Fruit fly (Drosophila melanogaster) whole organism, prepupa: ENCODE results near the gene Taf4.

Source experiments
- Blimp-1 ChIP-seq: fragments of 200-800 bp; sonication (Bioruptor generic); optimal IDR thresholded peaks from 3 replicates; lab custom pipeline; 2017; ENCODE audit warnings: missing biosample characterization, missing genetic modification characterization, mild to moderate bottlenecking, moderate library complexity, missing genetic modification reagents
- CG10631 ChIP-seq: fragments of 200-800 bp; sonication (Bioruptor generic); optimal IDR thresholded peaks from 2 replicates; lab custom pipeline; 2016; ENCODE audit warnings: missing biosample characterization, missing genetic modification characterization
- CG10669 ChIP-seq: fragments of 200-800 bp; sonication (Bioruptor generic); optimal IDR thresholded peaks from 3 replicates; lab custom pipeline; 2018; ENCODE audit warnings: missing biosample characterization, mild to moderate bottlenecking, missing genetic modification characterization, moderate library complexity
- CG11294 ChIP-seq: fragments of 200-800 bp; sonication (Bioruptor generic); IDR thresholded peaks from 2 replicates; pipeline ENCODE4 v1.3.6; 2022; ENCODE audit warnings: missing biosample characterization, missing genetic modification characterization
- CG11762 ChIP-seq: fragments of 200-800 bp; sonication (Bioruptor generic); optimal IDR thresholded peaks from 3 replicates; lab custom pipeline; 2016; ENCODE audit warnings: missing biosample characterization, missing genetic modification characterization; ENCODE audit not compliant: insufficient read depth
- CG11902 ChIP-seq: fragments of 200-800 bp; sonication (Bioruptor generic); optimal IDR thresholded peaks from 3 replicates; lab custom pipeline; 2016; ENCODE audit warnings: missing biosample characterization, missing genetic modification characterization
- CG15336 ChIP-seq: fragments of 200-800 bp; sonication (Bioruptor generic); IDR thresholded peaks from 2 replicates; pipeline ENCODE4 v1.3.6; 2022; ENCODE audit warnings: missing biosample characterization, missing genetic modification characterization
- CG1621 ChIP-seq: fragments of 200-800 bp; sonication (Bioruptor generic); optimal IDR thresholded peaks from 3 replicates; lab custom pipeline; 2018; ENCODE audit warnings: missing biosample characterization, mild to moderate bottlenecking, missing genetic modification characterization
- CG16779 ChIP-seq: fragments of 200-800 bp; sonication (Bioruptor generic); optimal IDR thresholded peaks from 3 replicates; lab custom pipeline; 2017; ENCODE audit warnings: missing biosample characterization, mild to moderate bottlenecking, missing genetic modification characterization
- CG31627 ChIP-seq: fragments of 200-800 bp; sonication (Bioruptor generic); optimal IDR thresholded peaks from 3 replicates; lab custom pipeline; 2016; ENCODE audit warnings: missing biosample characterization, missing genetic modification characterization
- CG32006 ChIP-seq: fragments of 200-800 bp; sonication (Bioruptor generic); optimal IDR thresholded peaks from 3 replicates; lab custom pipeline; 2017; ENCODE audit warnings: missing biosample characterization, mild to moderate bottlenecking, missing genetic modification characterization
- CG34406 ChIP-seq: fragments of 200-800 bp; sonication (Bioruptor generic); optimal IDR thresholded peaks from 3 replicates; lab custom pipeline; 2016; ENCODE audit warnings: missing biosample characterization, missing genetic modification characterization
- CG3919 ChIP-seq: fragments of 200-800 bp; sonication (Bioruptor generic); optimal IDR thresholded peaks from 3 replicates; lab custom pipeline; 2016; ENCODE audit warnings: missing biosample characterization, missing genetic modification characterization
- CG6163 ChIP-seq: fragments of 200-800 bp; sonication (Bioruptor generic); IDR thresholded peaks from 3 replicates; pipeline ENCODE4 v1.3.6; 2022; ENCODE audit warnings: missing biosample characterization, missing genetic modification characterization
- CG6792 ChIP-seq: fragments of 200-800 bp; sonication (Bioruptor generic); optimal IDR thresholded peaks from 3 replicates; lab custom pipeline; 2016; ENCODE audit warnings: missing biosample characterization, missing genetic modification characterization
- CG6808 ChIP-seq: fragments of 200-800 bp; sonication (Bioruptor generic); optimal IDR thresholded peaks from 3 replicates; lab custom pipeline; 2017; ENCODE audit warnings: missing biosample characterization, missing genetic modification characterization, mild to moderate bottlenecking, moderate library complexity, missing genetic modification reagents
- CG7368 ChIP-seq: fragments of 200-800 bp; sonication (Bioruptor generic); optimal IDR thresholded peaks from 3 replicates; lab custom pipeline; 2016; ENCODE audit warnings: missing biosample characterization, missing genetic modification characterization
- CG8119 ChIP-seq: fragments of 200-800 bp; sonication (Bioruptor generic); IDR thresholded peaks from 3 replicates; pipeline ENCODE4 v1.3.6; 2022; ENCODE audit warnings: missing biosample characterization, missing genetic modification characterization
- CG8319 ChIP-seq: fragments of 200-800 bp; sonication (Bioruptor generic); optimal IDR thresholded peaks from 3 replicates; lab custom pipeline; 2016; ENCODE audit warnings: missing biosample characterization, missing genetic modification characterization
- CG9139 ChIP-seq: fragments of 200-800 bp; sonication (Bioruptor generic); optimal IDR thresholded peaks from 3 replicates; lab custom pipeline; 2017; ENCODE audit warnings: missing biosample characterization, mild to moderate bottlenecking, missing genetic modification characterization
- Eip75B ChIP-seq: fragments of 200-800 bp; sonication (Bioruptor generic); optimal IDR thresholded peaks from 3 replicates; lab custom pipeline; 2016; ENCODE audit warnings: missing biosample characterization, missing genetic modification characterization
- Eip78C ChIP-seq: fragments of 200-800 bp; sonication (Bioruptor generic); peaks from one replicate; lab custom pipeline; 2016; ENCODE audit warnings: missing biosample characterization, missing genetic modification characterization
- Eip93F ChIP-seq: fragments of 200-800 bp; sonication (Bioruptor generic); optimal IDR thresholded peaks from 2 replicates; lab custom pipeline; 2016; ENCODE audit warnings: missing biosample characterization, mild to moderate bottlenecking, missing genetic modification characterization
- Ets21C ChIP-seq: fragments of 200-800 bp; sonication (Bioruptor generic); optimal IDR thresholded peaks from 3 replicates; lab custom pipeline; 2016; ENCODE audit warnings: missing biosample characterization, missing genetic modification characterization
- Ets96B ChIP-seq: fragments of 200-800 bp; optimal IDR thresholded peaks from 2 replicates; lab custom pipeline; 2019; ENCODE audit warnings: missing biosample characterization, mild to moderate bottlenecking, missing genetic modification characterization, moderate library complexity
- Gug ChIP-seq: fragments of 200-800 bp; sonication (Bioruptor generic); IDR thresholded peaks from 2 replicates; pipeline ENCODE4 v1.3.6; 2022; ENCODE audit warnings: missing biosample characterization, missing genetic modification characterization
- Hr39 ChIP-seq: fragments of 200-800 bp; sonication (Bioruptor generic); optimal IDR thresholded peaks from 2 replicates; lab custom pipeline; 2016; ENCODE audit warnings: missing biosample characterization, missing genetic modification characterization
- Hr4 ChIP-seq: fragments of 200-800 bp; sonication (Bioruptor generic); optimal IDR thresholded peaks from 3 replicates; lab custom pipeline; 2016; ENCODE audit warnings: missing biosample characterization, missing genetic modification characterization
- Met ChIP-seq: fragments of 200-800 bp; sonication (Bioruptor generic); optimal IDR thresholded peaks from 3 replicates; lab custom pipeline; 2016; ENCODE audit warnings: missing biosample characterization, missing genetic modification characterization
- OdsH ChIP-seq: fragments of 200-800 bp; sonication (Bioruptor generic); optimal IDR thresholded peaks from 3 replicates; lab custom pipeline; 2016; ENCODE audit warnings: missing biosample characterization, missing genetic modification characterization
- Sox102F ChIP-seq: fragments of 200-800 bp; sonication (Bioruptor generic); optimal IDR thresholded peaks from 2 replicates; lab custom pipeline; 2016; ENCODE audit warnings: missing biosample characterization, mild to moderate bottlenecking, missing genetic modification characterization
- Sox14 ChIP-seq: fragments of 200-800 bp; sonication (Bioruptor generic); optimal IDR thresholded peaks from 3 replicates; lab custom pipeline; 2016; ENCODE audit warnings: missing biosample characterization, missing genetic modification characterization
- Sox15 ChIP-seq: fragments of 200-800 bp; sonication (Bioruptor generic); optimal IDR thresholded peaks from 3 replicates; lab custom pipeline; 2016; ENCODE audit warnings: missing biosample characterization, missing genetic modification characterization
- achi ChIP-seq: fragments of 200-800 bp; sonication (Bioruptor generic); optimal IDR thresholded peaks from 3 replicates; lab custom pipeline; 2016; ENCODE audit warnings: missing biosample characterization, missing genetic modification characterization
- cyc ChIP-seq: fragments of 200-800 bp; sonication (Bioruptor generic); optimal IDR thresholded peaks from 3 replicates; lab custom pipeline; 2016; ENCODE audit warnings: missing biosample characterization, missing genetic modification characterization
- dsx ChIP-seq: fragments of 200-800 bp; optimal IDR thresholded peaks from 3 replicates; lab custom pipeline; 2019; ENCODE audit warnings: missing biosample characterization, mild to moderate bottlenecking, missing genetic modification characterization, moderate library complexity; ENCODE audit not compliant: poor library complexity, severe bottlenecking
- eg ChIP-seq: fragments of 200-800 bp; sonication (Bioruptor generic); IDR thresholded peaks from 3 replicates; pipeline ENCODE4 v1.3.6; 2022; ENCODE audit warnings: missing biosample characterization, missing genetic modification characterization
- esn ChIP-seq: fragments of 200-800 bp; sonication (Bioruptor generic); optimal IDR thresholded peaks from 2 replicates; lab custom pipeline; 2016; ENCODE audit warnings: missing biosample characterization, mild to moderate bottlenecking, missing genetic modification characterization, moderate library complexity
- fd59A ChIP-seq: fragments of 200-800 bp; sonication (Bioruptor generic); optimal IDR thresholded peaks from 2 replicates; lab custom pipeline; 2017; ENCODE audit warnings: missing biosample characterization, mild to moderate bottlenecking, missing genetic modification characterization, missing genetic modification reagents
- fd85E ChIP-seq: fragments of 200-800 bp; sonication (Bioruptor generic); optimal IDR thresholded peaks from 3 replicates; lab custom pipeline; 2016; ENCODE audit warnings: missing biosample characterization, missing genetic modification characterization
- fkh ChIP-seq: fragments of 200-800 bp; sonication (Bioruptor generic); optimal IDR thresholded peaks from 3 replicates; lab custom pipeline; 2017; ENCODE audit warnings: missing biosample characterization, mild to moderate bottlenecking, missing genetic modification characterization, moderate library complexity
- lz ChIP-seq: fragments of 200-800 bp; sonication (Bioruptor generic); optimal IDR thresholded peaks from 3 replicates; lab custom pipeline; 2016; ENCODE audit warnings: missing biosample characterization, missing genetic modification characterization
- pdm3 ChIP-seq: fragments of 200-800 bp; sonication (Bioruptor generic); optimal IDR thresholded peaks from 3 replicates; lab custom pipeline; 2016; ENCODE audit warnings: missing biosample characterization, missing genetic modification characterization
- svp ChIP-seq: fragments of 200-800 bp; sonication (Bioruptor generic); peaks from one replicate; lab custom pipeline; 2016; ENCODE audit warnings: missing biosample characterization, missing genetic modification characterization
- vri ChIP-seq: fragments of 200-800 bp; sonication (Bioruptor generic); optimal IDR thresholded peaks from 3 replicates; lab custom pipeline; 2016; ENCODE audit warnings: missing biosample characterization, mild to moderate bottlenecking, missing genetic modification characterization

Gene Taf4

DNA sequence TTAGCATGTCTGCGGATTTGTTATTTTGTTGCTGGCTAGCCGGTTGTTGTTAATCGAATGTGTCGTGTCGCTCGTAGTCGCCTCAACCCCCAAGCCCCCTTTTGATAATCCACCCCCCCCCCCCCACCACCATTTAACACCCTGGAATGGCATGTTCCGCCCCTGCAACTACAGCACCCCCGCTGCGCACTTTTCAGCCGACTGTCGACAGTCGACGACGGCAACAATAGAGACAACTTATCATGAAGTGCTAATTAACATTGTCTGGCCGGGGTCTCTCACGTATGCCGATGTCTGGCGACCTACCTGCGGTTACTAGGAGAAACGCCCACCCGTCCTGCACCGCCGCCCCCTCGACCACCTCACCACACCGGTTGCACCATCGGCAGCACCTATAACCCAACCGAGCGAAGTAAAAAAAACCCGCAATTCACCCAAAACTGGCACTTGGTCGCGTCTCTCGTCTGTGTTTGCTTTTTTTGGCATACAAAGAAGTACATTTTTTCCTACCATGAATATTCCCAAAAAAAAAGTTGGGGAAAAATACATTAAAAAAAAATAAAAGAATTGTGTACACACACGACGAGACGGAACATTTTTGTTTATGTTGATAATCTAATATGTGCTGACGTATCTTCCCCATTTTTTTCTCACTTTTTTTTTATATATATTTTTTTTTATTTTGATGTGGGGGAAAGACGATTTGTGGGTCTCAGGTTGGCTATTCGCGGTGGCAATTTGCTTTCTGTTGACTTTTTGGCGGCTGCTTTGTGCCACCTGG is 53.4 kb downstream of the Taf4 start:
- TF ChIP-seq vri (GFP tag; lab: Kevin White, UChicago) (peak; percentile 46), CG6163 (GFP tag; lab: Robert Waterston, UW) (0 out of 3 replicates have a peak, but pooled peaks have one; percentile 11), CG9139 (GFP tag; lab: Kevin White, UChicago) (no peak), dsx (GFP tag; lab: Kevin White, UChicago) (no peak), Sox15 (no peak), Sox14 (no peak), CG8119 (0 out of 3 replicates have a peak, but pooled peaks have one; percentile 11), eg (GFP tag; lab: Robert Waterston, UW) (no peak), lz (no peak), fd85E (no peak), Ets21C (GFP tag; lab: Kevin White, UChicago) (no peak), CG11902 (GFP tag; lab: Kevin White, UChicago) (no peak), CG7368 (GFP tag; lab: Kevin White, UChicago) (no peak), Eip78C (GFP tag; lab: Kevin White, UChicago) (peak; percentile 62), svp (GFP tag; lab: Kevin White, UChicago) (peak; percentile 40), CG31627 (GFP tag; lab: Kevin White, UChicago) (no peak), fkh (GFP tag; lab: Kevin White, UChicago) (peak; percentile 82)

dm6 chr3L:16166998-16167344 is 54.0 kb downstream of the Taf4 start:
- peak; percentile 56 for TF ChIP-seq Eip78C (GFP tag; lab: Kevin White, UChicago)
- TF ChIP-seq Hr39 (GFP tag; lab: Kevin White, UChicago), result no peak

- TF ChIP-seq lz (no peak), CG11902 (GFP tag; lab: Kevin White, UChicago) (no peak), CG32006 (peak; percentile 15), CG6808 (peak; percentile 25), Eip78C (GFP tag; lab: Kevin White, UChicago) (peak; percentile 80), CG8319 (GFP tag; lab: Kevin White, UChicago) (no peak), Eip75B (GFP tag; lab: Kevin White, UChicago) (no peak), CG11762 (GFP tag; lab: Kevin White, UChicago) (no peak), fd59A (GFP tag; lab: Kevin White, UChicago) (no peak), CG15336 (GFP tag; lab: Robert Waterston, UW) (no peak), dsx (GFP tag; lab: Kevin White, UChicago) (no peak), cyc (GFP tag; lab: Kevin White, UChicago) (no peak), CG9139 (GFP tag; lab: Kevin White, UChicago) (no peak), CG10669 (GFP tag; lab: Kevin White, UChicago) (peak; percentile 32), pdm3 (GFP tag; lab: Kevin White, UChicago) (no peak), Blimp-1 (GFP tag; lab: Kevin White, UChicago) (no peak), CG6792 (GFP tag; lab: Kevin White, UChicago) (peak; percentile 3), svp (GFP tag; lab: Kevin White, UChicago) (peak; percentile 69), CG3919 (peak; percentile 57), esn (peak; percentile 48), achi (GFP tag; lab: Kevin White, UChicago) (peak; percentile 45), CG34406 (GFP tag; lab: Kevin White, UChicago) (no peak), Sox102F (GFP tag; lab: Kevin White, UChicago) (peak; percentile 3), OdsH (GFP tag; lab: Kevin White, UChicago) (peak; percentile 33), Ets96B (peak; percentile 64), CG1621 (tag; lab: Kevin White, UChicago) (no peak), CG11294 (GFP tag; lab: Robert Waterston, UW) (no peak), Hr4 (GFP tag; lab: Kevin White, UChicago) (no peak), Met (GFP tag; lab: Kevin White, UChicago) (no peak), CG10631 (peak; percentile 2), CG6163 (GFP tag; lab: Robert Waterston, UW) (no peak), eg (GFP tag; lab: Robert Waterston, UW) (no peak), Eip93F (no peak), Gug (no peak), Sox14 (peak; percentile 13), CG16779 (tag; lab: Kevin White, UChicago) (no peak)
Measured at dm6 chr3L:16167723-16168386, 54.8 kb downstream of the Taf4 start.
